Worm (Caenorhabditis elegans): Measurements from ENCODE around the gene set-13.

DNA sequence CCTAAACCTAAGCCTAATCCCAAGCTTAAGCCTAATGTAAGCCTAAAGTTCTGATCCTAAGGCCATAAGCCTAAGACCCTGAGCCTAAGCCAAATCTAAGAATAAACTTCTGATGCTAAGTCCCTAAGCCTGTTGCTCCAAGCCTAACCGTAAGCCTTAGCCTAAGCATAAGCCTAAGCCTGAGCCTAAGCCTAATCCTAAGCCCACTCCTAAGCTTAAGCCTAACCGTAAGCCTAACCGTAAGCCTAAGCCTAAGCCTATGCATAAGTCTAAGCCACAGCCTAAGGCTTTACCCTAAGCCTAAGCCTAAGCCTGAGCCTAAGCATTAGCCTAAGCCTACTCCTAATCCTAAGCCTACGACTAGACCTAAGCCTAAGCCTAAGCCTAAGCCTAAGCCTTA is 42.5 kb downstream of the set-13 start:
- TF ChIP-seq ceh-79 (tag; optimal IDR thresholded peaks at IDR 0.05) (no peak), unc-62 (GFP tag; optimal IDR thresholded peaks at IDR 0.05) (no peak), aptf-3 (GFP tag; IDR thresholded peaks at IDR 0.05) (no peak), ceh-100 (GFP tag; IDR thresholded peaks at IDR 0.05) (no peak)
